Worm (Caenorhabditis elegans) whole organism, L2 larva: Measurements from ENCODE around the gene F48D6.4.

Experiments
- C34F6.9 ChIP-seq: fragments of 150-350 bp; optimal IDR thresholded peaks from 2 replicates; lab custom pipeline; 2014; ENCODE audit warnings: missing biosample characterization, missing genetic modification characterization
- F13H6.1 ChIP-seq: sonication (generic microtip); optimal IDR thresholded peaks from 2 replicates; lab custom pipeline; 2016; ENCODE audit warnings: missing genetic modification characterization, missing compliant biosample characterization
- R02D3.7 ChIP-seq: fragments of 150-350 bp; optimal IDR thresholded peaks from 2 replicates; lab custom pipeline; 2014; ENCODE audit warnings: missing biosample characterization, missing genetic modification characterization
- ZK546.5 ChIP-seq: sonication (generic microtip); optimal IDR thresholded peaks from 2 replicates; lab custom pipeline; 2017; ENCODE audit warnings: missing biosample characterization, missing genetic modification characterization
- alr-1 ChIP-seq: fragments of 150-350 bp; optimal IDR thresholded peaks from 2 replicates; lab custom pipeline; 2014; ENCODE audit warnings: missing biosample characterization, missing genetic modification characterization
- aly-2 ChIP-seq: fragments of 150-350 bp; optimal IDR thresholded peaks from 2 replicates; lab custom pipeline; 2014; ENCODE audit warnings: missing biosample characterization, missing genetic modification characterization
- ama-1 ChIP-seq: fragments of 150-350 bp; optimal IDR thresholded peaks from 2 replicates; lab custom pipeline; 2018; ENCODE audit warnings: inconsistent platforms
- blmp-1 ChIP-seq: sonication (generic microtip); optimal IDR thresholded peaks from 2 replicates; lab custom pipeline; 2017; ENCODE audit warnings: missing genetic modification characterization, mild to moderate bottlenecking, missing compliant biosample characterization, antibody characterized with exemption, moderate library complexity; ENCODE audit not compliant: insufficient read depth
- ceh-16 ChIP-seq: fragments of 150-350 bp; optimal IDR thresholded peaks from 2 replicates; lab custom pipeline; 2014; ENCODE audit warnings: missing biosample characterization, missing genetic modification characterization
- crh-2 ChIP-seq: sonication (generic microtip); optimal IDR thresholded peaks from 2 replicates; lab custom pipeline; 2017; ENCODE audit warnings: missing biosample characterization, missing genetic modification characterization
- dmd-4 ChIP-seq: sonication (generic microtip); optimal IDR thresholded peaks from 2 replicates; lab custom pipeline; 2017; ENCODE audit warnings: missing biosample characterization, missing genetic modification characterization
- egl-27 ChIP-seq: sonication (generic microtip); optimal IDR thresholded peaks from 3 replicates; lab custom pipeline; 2017; ENCODE audit warnings: missing biosample characterization, missing genetic modification reagents, missing genetic modification characterization
- elt-1 ChIP-seq: fragments of 150-350 bp; optimal IDR thresholded peaks from 2 replicates; lab custom pipeline; 2014; ENCODE audit warnings: missing biosample characterization, missing genetic modification characterization
- fos-1 ChIP-seq: fragments of 150-350 bp; optimal IDR thresholded peaks from 2 replicates; lab custom pipeline; 2014; ENCODE audit warnings: missing biosample characterization, missing genetic modification characterization
- gmeb-1 ChIP-seq: fragments of 150-350 bp; optimal IDR thresholded peaks from 2 replicates; lab custom pipeline; 2014; ENCODE audit warnings: missing biosample characterization, missing genetic modification characterization
- lin-13 ChIP-seq: fragments of 150-350 bp; optimal IDR thresholded peaks from 2 replicates; lab custom pipeline; 2014; ENCODE audit warnings: missing biosample characterization, missing genetic modification reagents, missing genetic modification characterization
- lin-39 ChIP-seq: fragments of 150-350 bp; optimal IDR thresholded peaks from 2 replicates; lab custom pipeline; 2014; ENCODE audit warnings: missing biosample characterization, missing genetic modification reagents, missing genetic modification characterization
- lsy-2 ChIP-seq, 2 experiments: fragments of 150-350 bp in 1 of 2; sonication (generic microtip) in 1 of 2; optimal IDR thresholded peaks; 2 replicates each; lab custom pipeline; 2014 to 2017; ENCODE audit warnings: missing biosample characterization in 2 of 2, missing genetic modification characterization in 2 of 2
- mab-5 ChIP-seq: fragments of 150-350 bp; optimal IDR thresholded peaks from 2 replicates; lab custom pipeline; 2014; ENCODE audit warnings: missing biosample characterization, missing genetic modification characterization
- mdl-1 ChIP-seq, 2 experiments: fragments of 150-350 bp in 1 of 2; sonication (generic microtip) in 1 of 2; optimal IDR thresholded peaks; 2 replicates each; lab custom pipeline; 2017; ENCODE audit warnings: missing biosample characterization in 2 of 2, missing genetic modification characterization in 2 of 2
- nhr-10 ChIP-seq: sonication (generic microtip); optimal IDR thresholded peaks from 2 replicates; lab custom pipeline; 2017; ENCODE audit warnings: missing biosample characterization, missing genetic modification characterization
- nhr-12 ChIP-seq: fragments of 150-350 bp; optimal IDR thresholded peaks from 2 replicates; lab custom pipeline; 2014; ENCODE audit warnings: missing biosample characterization, missing genetic modification characterization
- nhr-129 ChIP-seq: fragments of 150-350 bp; optimal IDR thresholded peaks from 2 replicates; lab custom pipeline; 2014; ENCODE audit warnings: missing biosample characterization, missing genetic modification characterization
- nhr-21 ChIP-seq: fragments of 150-350 bp; optimal IDR thresholded peaks from 2 replicates; lab custom pipeline; 2014; ENCODE audit warnings: missing biosample characterization, missing genetic modification characterization
- nhr-23 ChIP-seq: fragments of 150-350 bp; optimal IDR thresholded peaks from 2 replicates; lab custom pipeline; 2014; ENCODE audit warnings: missing biosample characterization, missing genetic modification reagents, missing genetic modification characterization
- nhr-237 ChIP-seq: fragments of 150-350 bp; optimal IDR thresholded peaks from 2 replicates; lab custom pipeline; 2014; ENCODE audit warnings: missing biosample characterization, missing genetic modification characterization
- nhr-25 ChIP-seq: fragments of 150-350 bp; sonication (generic microtip); optimal IDR thresholded peaks from 3 replicates; lab custom pipeline; 2014; ENCODE audit warnings: missing biosample characterization, missing genetic modification characterization
- nhr-6 ChIP-seq: fragments of 150-350 bp; optimal IDR thresholded peaks from 2 replicates; lab custom pipeline; 2014; ENCODE audit warnings: missing biosample characterization, missing genetic modification characterization
- nhr-77 ChIP-seq: fragments of 150-350 bp; optimal IDR thresholded peaks from 2 replicates; lab custom pipeline; 2014; ENCODE audit warnings: missing biosample characterization, missing genetic modification characterization
- peb-1 ChIP-seq: fragments of 150-350 bp; optimal IDR thresholded peaks from 2 replicates; lab custom pipeline; 2014; ENCODE audit warnings: missing biosample characterization, missing genetic modification characterization
- sem-4 ChIP-seq: fragments of 150-350 bp; optimal IDR thresholded peaks from 2 replicates; lab custom pipeline; 2014; ENCODE audit warnings: missing biosample characterization, missing genetic modification reagents, missing genetic modification characterization
- skn-1 ChIP-seq: sonication (generic microtip); optimal IDR thresholded peaks from 2 replicates; lab custom pipeline; 2017; ENCODE audit warnings: missing biosample characterization, missing genetic modification characterization
- sma-3 ChIP-seq: sonication (generic microtip); optimal IDR thresholded peaks from 2 replicates; lab custom pipeline; 2016; ENCODE audit warnings: missing genetic modification reagents, missing genetic modification characterization, missing compliant biosample characterization
- sma-9 ChIP-seq, 2 experiments: fragments of 150-350 bp in 1 of 2; sonication (generic microtip) in 1 of 2; optimal IDR thresholded peaks; 2 replicates each; lab custom pipeline; 2014 to 2016; ENCODE audit warnings: missing genetic modification characterization in 2 of 2, mild to moderate bottlenecking in 1 of 2, missing biosample characterization in 1 of 2, missing compliant biosample characterization in 1 of 2, missing genetic modification reagents in 1 of 2, moderate library complexity in 1 of 2
- snpc-4 ChIP-seq: fragments of 150-350 bp; optimal IDR thresholded peaks from 2 replicates; lab custom pipeline; 2014; ENCODE audit warnings: missing biosample characterization, missing genetic modification characterization
- unc-39 ChIP-seq: fragments of 150-350 bp; optimal IDR thresholded peaks from 2 replicates; lab custom pipeline; 2014; ENCODE audit warnings: missing biosample characterization, missing genetic modification characterization
- unc-55 ChIP-seq: fragments of 150-350 bp; sonication (generic microtip); optimal IDR thresholded peaks from 3 replicates; lab custom pipeline; 2014; ENCODE audit warnings: missing biosample characterization, missing genetic modification reagents, missing genetic modification characterization
- zag-1 ChIP-seq: fragments of 150-350 bp; optimal IDR thresholded peaks from 2 replicates; lab custom pipeline; 2014; ENCODE audit warnings: missing biosample characterization, missing genetic modification characterization
- ztf-11 ChIP-seq: sonication (generic microtip); optimal IDR thresholded peaks from 2 replicates; lab custom pipeline; 2017; ENCODE audit warnings: missing biosample characterization, missing genetic modification characterization
- ztf-4 ChIP-seq: fragments of 150-350 bp; optimal IDR thresholded peaks from 2 replicates; lab custom pipeline; 2014; ENCODE audit warnings: missing biosample characterization, missing genetic modification characterization

The F48D6.4 gene

ce11 chrX:4245124-4245523 is 1.9 kb downstream of the F48D6.4 start:
- no peak for TF ChIP-seq lin-13 (GFP tag; lab: Kevin White, UChicago)
- TF ChIP-seq ZK546.5 = no peak
- no peak for TF ChIP-seq elt-1 (tag; lab: Kevin White, UChicago)
- no peak for TF ChIP-seq ztf-4 (tag; lab: Kevin White, UChicago)
- TF ChIP-seq gmeb-1 (tag; lab: Kevin White, UChicago) = no peak
- TF ChIP-seq nhr-23 (tag; lab: Kevin White, UChicago) = no peak
- no peak for TF ChIP-seq nhr-25
- TF ChIP-seq F13H6.1 = no peak
- TF ChIP-seq aly-2 (tag; lab: Kevin White, UChicago) = no peak
- peak; percentile 75 for TF ChIP-seq crh-2 (tag; lab: Kevin White, UChicago)
- TF ChIP-seq fos-1 (tag; lab: Kevin White, UChicago) = peak; percentile 14
- TF ChIP-seq sma-9 (GFP tag; optimal IDR thresholded peaks at IDR 0.05; lab: Kevin White, UChicago) = peak; percentile 76
- no peak for TF ChIP-seq sma-9 (tag; optimal IDR thresholded peaks at IDR 0.05; lab: Kevin White, UChicago)
- TF ChIP-seq, all 48 proteins: peak for 3

ce11 chrX:4244489-4245123 is 2.4 kb downstream of the F48D6.4 start:
- TF ChIP-seq ama-1 (lab: Kevin White, UChicago) (no peak), sma-9 (GFP tag; optimal IDR thresholded peaks at IDR 0.05; lab: Kevin White, UChicago) (peak; percentile 66), sma-9 (tag; optimal IDR thresholded peaks at IDR 0.05; lab: Kevin White, UChicago) (no peak), gmeb-1 (tag; lab: Kevin White, UChicago) (peak; percentile 8), sem-4 (tag; lab: Kevin White, UChicago) (no peak), crh-2 (tag; lab: Kevin White, UChicago) (peak; percentile 69), unc-39 (tag; lab: Kevin White, UChicago) (no peak), nhr-6 (peak; percentile 9), unc-55 (GFP tag; lab: Kevin White, UChicago) (no peak), sma-3 (peak; percentile 15), nhr-12 (tag; lab: Kevin White, UChicago) (no peak), mdl-1 (tag; optimal IDR thresholded peaks at IDR 0.05; lab: Kevin White, UChicago) (peak in 1 of 2 experiments; percentile 37), aly-2 (tag; lab: Kevin White, UChicago) (no peak), nhr-25 (no peak), fos-1 (tag; lab: Kevin White, UChicago) (no peak), lsy-2 (tag; optimal IDR thresholded peaks at IDR 0.05; lab: Kevin White, UChicago) (no peak), nhr-129 (peak; percentile 1)

- TF ChIP-seq sma-9 (GFP tag; optimal IDR thresholded peaks at IDR 0.05; lab: Kevin White, UChicago) (peak; percentile 69), sma-9 (tag; optimal IDR thresholded peaks at IDR 0.05; lab: Kevin White, UChicago) (no peak), R02D3.7 (tag; lab: Kevin White, UChicago) (no peak), ztf-11 (tag; lab: Kevin White, UChicago) (no peak), ceh-16 (tag; lab: Kevin White, UChicago) (no peak)
Observed at ce11 chrX:4238971-4239370, 8.0 kb downstream of the F48D6.4 start.

- no peak for TF ChIP-seq F13H6.1
- no peak for TF ChIP-seq nhr-77 (tag; lab: Kevin White, UChicago)
- no peak for TF ChIP-seq ama-1 (lab: Kevin White, UChicago)
- TF ChIP-seq ztf-11 (tag; lab: Kevin White, UChicago) = no peak
- TF ChIP-seq zag-1 (tag; lab: Kevin White, UChicago) = no peak
- no peak for TF ChIP-seq sma-3
Observed at ce11 chrX:4235752-4236151, 11.3 kb downstream of the F48D6.4 start, which contains the start of gene rab-37. rab-37 (minus strand) TSS chrX:4235852.

- TF ChIP-seq elt-1 (tag; lab: Kevin White, UChicago) = peak; percentile 44
- TF ChIP-seq ZK546.5 = no peak
- TF ChIP-seq nhr-10 = peak; percentile 36
- no peak for TF ChIP-seq skn-1 (tag; lab: Kevin White, UChicago)
- peak; percentile 39 for TF ChIP-seq snpc-4 (tag; lab: Kevin White, UChicago)
- peak; percentile 86 for TF ChIP-seq nhr-6
- TF ChIP-seq nhr-77 (tag; lab: Kevin White, UChicago) = no peak
- TF ChIP-seq zag-1 (tag; lab: Kevin White, UChicago) = no peak
- TF ChIP-seq F13H6.1 = peak; percentile 97
- no peak for TF ChIP-seq aly-2 (tag; lab: Kevin White, UChicago)
- TF ChIP-seq nhr-237 (tag; lab: Kevin White, UChicago) = peak; percentile 34
- TF ChIP-seq blmp-1 (tag; lab: Kevin White, UChicago) = no peak
- peak; percentile 63 for TF ChIP-seq ama-1 (lab: Kevin White, UChicago)
- peak; percentile 82 for TF ChIP-seq mab-5
- peak; percentile 39 to 81 for TF ChIP-seq lsy-2 (tag; optimal IDR thresholded peaks at IDR 0.05; lab: Kevin White, UChicago)
- peak; percentile 76 for TF ChIP-seq crh-2 (tag; lab: Kevin White, UChicago)
- peak; percentile 48 for TF ChIP-seq lin-13 (GFP tag; lab: Kevin White, UChicago)
- TF ChIP-seq dmd-4 (tag; lab: Kevin White, UChicago) = no peak
- peak; percentile 14 for TF ChIP-seq ceh-16 (tag; lab: Kevin White, UChicago)
- peak; percentile 80 for TF ChIP-seq ztf-4 (tag; lab: Kevin White, UChicago)
- TF ChIP-seq lin-39 (tag; lab: Kevin White, UChicago) = no peak
- TF ChIP-seq C34F6.9 (tag; lab: Kevin White, UChicago) = peak; percentile 62
- peak; percentile 91 for TF ChIP-seq nhr-21
- TF ChIP-seq alr-1 (tag; lab: Kevin White, UChicago) = no peak
- TF ChIP-seq egl-27 (tag; lab: Kevin White, UChicago) = peak; percentile 84
- TF ChIP-seq peb-1 (tag; lab: Kevin White, UChicago) = no peak
- peak; percentile 76 for TF ChIP-seq gmeb-1 (tag; lab: Kevin White, UChicago)
Observed at ce11 chrX:4222779-4223387, 24.1 kb downstream of the F48D6.4 start.
